Worm (Caenorhabditis elegans) whole organism, young adult: Measurements from ENCODE around the gene Y11D7A.10.

ENCODE experiments used
- B0019.2 ChIP-seq: fragments of 200-800 bp; sonication (Bioruptor generic); conservative IDR thresholded peaks from 2 replicates; pipeline ENCODE4 v1.3.6; 2022; ENCODE audit warnings: missing genetic modification reagents, missing genetic modification characterization, missing compliant biosample characterization
- C06A6.2 ChIP-seq: fragments of 200-800 bp; sonication (Bioruptor generic); conservative IDR thresholded peaks from 2 replicates; pipeline ENCODE4 v1.3.6; 2022; ENCODE audit warnings: missing genetic modification characterization, missing compliant biosample characterization
- D2030.7 ChIP-seq: fragments of 200-800 bp; sonication (Bioruptor generic); IDR thresholded peaks from 2 replicates; pipeline ENCODE4 v1.3.6; 2022; ENCODE audit warnings: missing genetic modification reagents, missing genetic modification characterization, missing compliant biosample characterization
- F37B4.10 ChIP-seq: fragments of 200-800 bp; sonication (Bioruptor generic); IDR thresholded peaks from 2 replicates; pipeline ENCODE4 v1.3.6; 2022; ENCODE audit warnings: missing genetic modification characterization, missing compliant biosample characterization
- T07F8.4 ChIP-seq: sonication (generic microtip); optimal IDR thresholded peaks from 2 replicates; lab custom pipeline; 2016; ENCODE audit warnings: mild to moderate bottlenecking, missing genetic modification characterization, moderate library complexity, missing compliant biosample characterization
- Y53G8AR.9 ChIP-seq: fragments of 200-800 bp; sonication (Bioruptor generic); conservative IDR thresholded peaks from 2 replicates; pipeline ENCODE4 v1.3.6; 2022; ENCODE audit warnings: missing genetic modification reagents, missing genetic modification characterization, missing compliant biosample characterization
- Y56A3A.18 ChIP-seq: fragments of 200-800 bp; sonication (Bioruptor generic); IDR thresholded peaks from 2 replicates; pipeline ENCODE4 v1.3.6; 2022; ENCODE audit warnings: missing genetic modification reagents, missing genetic modification characterization, missing compliant biosample characterization
- Y79H2A.3 ChIP-seq: fragments of 200-800 bp; sonication (Bioruptor generic); conservative IDR thresholded peaks from 2 replicates; pipeline ENCODE4 v1.3.6; 2022; ENCODE audit warnings: missing genetic modification reagents, missing genetic modification characterization, missing compliant biosample characterization
- ZK185.1 ChIP-seq: sonication (generic microtip); optimal IDR thresholded peaks from 2 replicates; lab custom pipeline; 2016; ENCODE audit warnings: mild to moderate bottlenecking, missing genetic modification characterization, missing compliant biosample characterization; ENCODE audit not compliant: poor library complexity, severe bottlenecking
- atf-7 ChIP-seq: sonication (generic microtip); optimal IDR thresholded peaks from 2 replicates; lab custom pipeline; 2017; ENCODE audit warnings: mild to moderate bottlenecking, missing genetic modification characterization, missing compliant biosample characterization
- ceh-100 ChIP-seq: fragments of 200-800 bp; sonication (Bioruptor generic); IDR thresholded peaks from 2 replicates; pipeline ENCODE4 v1.3.6; 2022; ENCODE audit warnings: missing genetic modification reagents, missing genetic modification characterization, missing compliant biosample characterization
- ceh-27 ChIP-seq: fragments of 200-800 bp; sonication (Bioruptor generic); optimal IDR thresholded peaks from 2 replicates; lab custom pipeline; 2018; ENCODE audit warnings: mild to moderate bottlenecking, missing genetic modification characterization, moderate library complexity, missing compliant biosample characterization
- ceh-40 ChIP-seq: fragments of 200-800 bp; sonication (Bioruptor generic); IDR thresholded peaks from 2 replicates; pipeline ENCODE4 v1.3.6; 2022; ENCODE audit warnings: missing genetic modification characterization, missing compliant biosample characterization
- ceh-58 ChIP-seq: fragments of 200-800 bp; sonication (Bioruptor generic); IDR thresholded peaks from 2 replicates; pipeline ENCODE4 v1.3.6; 2022; ENCODE audit warnings: missing genetic modification characterization, missing compliant biosample characterization
- chd-7 ChIP-seq: sonication (generic microtip); optimal IDR thresholded peaks from 2 replicates; lab custom pipeline; 2016; ENCODE audit warnings: mild to moderate bottlenecking, missing genetic modification characterization, moderate library complexity, missing compliant biosample characterization
- egl-18 ChIP-seq: fragments of 200-800 bp; sonication (Bioruptor generic); IDR thresholded peaks from 2 replicates; pipeline ENCODE4 v1.3.6; 2022; ENCODE audit warnings: missing genetic modification reagents, missing genetic modification characterization, missing compliant biosample characterization
- ekl-4 ChIP-seq: fragments of 200-800 bp; sonication (Bioruptor generic); IDR thresholded peaks from 2 replicates; pipeline ENCODE4 v1.3.6; 2022; ENCODE audit warnings: missing genetic modification reagents, missing genetic modification characterization, missing compliant biosample characterization
- fkh-3 ChIP-seq: sonication (generic microtip); optimal IDR thresholded peaks from 2 replicates; lab custom pipeline; 2016; ENCODE audit warnings: mild to moderate bottlenecking, missing genetic modification characterization, missing compliant biosample characterization
- gei-17 ChIP-seq: fragments of 200-800 bp; sonication (Bioruptor generic); optimal IDR thresholded peaks from 2 replicates; lab custom pipeline; 2018; ENCODE audit warnings: mild to moderate bottlenecking, missing genetic modification characterization, missing compliant biosample characterization
- hlh-26 ChIP-seq: fragments of 200-800 bp; sonication (Bioruptor generic); conservative IDR thresholded peaks from 2 replicates; pipeline ENCODE4 v1.3.6; 2022; ENCODE audit warnings: missing genetic modification reagents, missing genetic modification characterization, missing compliant biosample characterization
- hmg-1.2 ChIP-seq: fragments of 200-800 bp; sonication (Bioruptor generic); IDR thresholded peaks from 2 replicates; pipeline ENCODE4 v1.3.6; 2022; ENCODE audit warnings: missing genetic modification reagents, missing genetic modification characterization, missing compliant biosample characterization
- lag-1 ChIP-seq: fragments of 200-800 bp; sonication (Bioruptor generic); IDR thresholded peaks from 2 replicates; pipeline ENCODE4 v1.3.6; 2022; ENCODE audit warnings: missing genetic modification reagents, missing genetic modification characterization, missing compliant biosample characterization
- let-526 ChIP-seq: fragments of 200-800 bp; sonication (Bioruptor generic); IDR thresholded peaks from 2 replicates; pipeline ENCODE4 v1.3.6; 2022; ENCODE audit warnings: missing genetic modification reagents, missing genetic modification characterization, missing compliant biosample characterization
- let-607 ChIP-seq, 2 experiments: fragments of 200-800 bp in 1 of 2; sonication (Bioruptor generic) in 1 of 2; sonication (generic microtip) in 1 of 2; optimal IDR thresholded peaks; 2 replicates each; lab custom pipeline; 2016 to 2018; ENCODE audit warnings: mild to moderate bottlenecking in 2 of 2, missing compliant biosample characterization in 2 of 2, missing genetic modification characterization in 2 of 2, moderate library complexity in 2 of 2, missing genotype in 1 of 2
- madf-10 ChIP-seq: sonication (generic microtip); optimal IDR thresholded peaks from 2 replicates; lab custom pipeline; 2016; ENCODE audit warnings: mild to moderate bottlenecking, missing genetic modification characterization, missing compliant biosample characterization
- madf-3 ChIP-seq: fragments of 200-800 bp; sonication (Bioruptor generic); IDR thresholded peaks from 2 replicates; pipeline ENCODE4 v1.3.6; 2022; ENCODE audit warnings: missing genetic modification reagents, missing genetic modification characterization, missing compliant biosample characterization
- mes-4 ChIP-seq: sonication (generic microtip); optimal IDR thresholded peaks from 2 replicates; lab custom pipeline; 2016; ENCODE audit warnings: missing genotype, missing genetic modification characterization, missing compliant biosample characterization
- nfya-2 ChIP-seq: fragments of 200-800 bp; sonication (Bioruptor generic); IDR thresholded peaks from 2 replicates; pipeline ENCODE4 v1.3.6; 2022; ENCODE audit warnings: missing genetic modification reagents, missing genetic modification characterization, missing compliant biosample characterization
- nhr-120 ChIP-seq: fragments of 200-800 bp; sonication (Bioruptor generic); IDR thresholded peaks from 2 replicates; pipeline ENCODE4 v1.3.6; 2022; ENCODE audit warnings: missing genetic modification characterization, missing compliant biosample characterization
- nhr-80 ChIP-seq: sonication (generic microtip); optimal IDR thresholded peaks from 2 replicates; lab custom pipeline; 2016; ENCODE audit warnings: missing genetic modification characterization, missing compliant biosample characterization
- nhr-90 ChIP-seq: sonication (generic microtip); optimal IDR thresholded peaks from 2 replicates; lab custom pipeline; 2016; ENCODE audit warnings: missing genotype, mild to moderate bottlenecking, missing genetic modification characterization, missing compliant biosample characterization
- rcor-1 ChIP-seq: fragments of 200-800 bp; sonication (Bioruptor generic); IDR thresholded peaks from 2 replicates; pipeline ENCODE4 v1.3.6; 2022; ENCODE audit warnings: missing genetic modification reagents, missing genetic modification characterization, missing compliant biosample characterization
- rec-8 ChIP-seq, 2 experiments: sonication (generic microtip); optimal IDR thresholded peaks; 2 replicates each; lab custom pipeline; 2016; ENCODE audit warnings: mild to moderate bottlenecking in 2 of 2, missing genetic modification characterization in 2 of 2, missing genetic modification reagents in 2 of 2, missing genotype in 2 of 2, missing biosample characterization in 1 of 2, missing compliant biosample characterization in 1 of 2, moderate library complexity in 1 of 2
- repo-1 ChIP-seq: sonication (generic microtip); optimal IDR thresholded peaks from 2 replicates; lab custom pipeline; 2017; ENCODE audit warnings: mild to moderate bottlenecking, missing genetic modification characterization, missing compliant biosample characterization
- rpc-1 ChIP-seq, 2 experiments: fragments of 150-350 bp in 1 of 2; sonication (generic microtip) in 1 of 2; optimal IDR thresholded peaks; 2 replicates each; lab custom pipeline; 2014 to 2018; ENCODE audit warnings: missing biosample characterization in 1 of 2, missing genetic modification characterization in 1 of 2, missing genetic modification reagents in 1 of 2, missing genotype in 1 of 2
- sdz-38 ChIP-seq: sonication (generic microtip); optimal IDR thresholded peaks from 2 replicates; lab custom pipeline; 2016; ENCODE audit warnings: missing genotype, missing genetic modification characterization, missing compliant biosample characterization
- snpc-1.1 ChIP-seq: sonication (generic microtip); optimal IDR thresholded peaks from 2 replicates; lab custom pipeline; 2017; ENCODE audit warnings: missing genetic modification characterization, mild to moderate bottlenecking, missing compliant biosample characterization, antibody characterized with exemption, moderate library complexity, missing genotype, missing genetic modification reagents; ENCODE audit not compliant: insufficient read depth
- zim-3 ChIP-seq: sonication (generic microtip); optimal IDR thresholded peaks from 2 replicates; lab custom pipeline; 2017; ENCODE audit warnings: mild to moderate bottlenecking, missing genetic modification characterization, moderate library complexity, missing compliant biosample characterization
- ztf-25 ChIP-seq: fragments of 200-800 bp; sonication (Bioruptor generic); IDR thresholded peaks from 2 replicates; pipeline ENCODE4 v1.3.6; 2022; ENCODE audit warnings: missing genetic modification reagents, missing genetic modification characterization, missing compliant biosample characterization
- ztf-3 ChIP-seq: fragments of 200-800 bp; sonication (Bioruptor generic); optimal IDR thresholded peaks from 2 replicates; lab custom pipeline; 2018; ENCODE audit warnings: mild to moderate bottlenecking, missing genetic modification characterization, missing compliant biosample characterization

Gene Y11D7A.10

ce11 chrIV:9303994-9304393, 44.4 kb upstream of the Y11D7A.10 start, which contains the start of gene F49C12.4:
Gene F49C12.4 (minus strand): TSS chrIV:9304094.
- TF ChIP-seq let-526 (GFP tag; lab: Robert Waterston, UW) (no peak), gei-17 (no peak), repo-1 (no peak), sdz-38 (no peak), ceh-58 (GFP tag; lab: Robert Waterston, UW) (no peak), lag-1 (GFP tag; lab: Robert Waterston, UW) (no peak), ceh-100 (GFP tag; lab: Robert Waterston, UW) (no peak), Y79H2A.3 (GFP tag; lab: Robert Waterston, UW) (no peak), hmg-1.2 (GFP tag; lab: Robert Waterston, UW) (no peak)

- TF ChIP-seq T07F8.4 (tag; lab: Kevin White, UChicago) (no peak), mes-4 (tag; lab: Kevin White, UChicago) (no peak), rec-8 (tag; optimal IDR thresholded peaks at IDR 0.05; lab: Kevin White, UChicago) (no peak), ceh-40 (GFP tag; lab: Robert Waterston, UW) (no peak), ekl-4 (GFP tag; lab: Robert Waterston, UW) (no peak), rpc-1 (optimal IDR thresholded peaks at IDR 0.05; lab: Kevin White, UChicago) (no peak), rpc-1 (tag; optimal IDR thresholded peaks at IDR 0.05; lab: Kevin White, UChicago) (no peak), hlh-26 (GFP tag; lab: Robert Waterston, UW) (no peak), ceh-58 (GFP tag; lab: Robert Waterston, UW) (no peak), chd-7 (tag; lab: Kevin White, UChicago) (no peak), snpc-1.1 (no peak), let-607 (tag; optimal IDR thresholded peaks at IDR 0.05; lab: Kevin White, UChicago) (no peak), D2030.7 (GFP tag; lab: Robert Waterston, UW) (no peak), fkh-3 (no peak), egl-18 (GFP tag; lab: Robert Waterston, UW) (no peak), atf-7 (tag; lab: Kevin White, UChicago) (no peak), sdz-38 (no peak), ztf-3 (no peak), Y53G8AR.9 (GFP tag; lab: Robert Waterston, UW) (no peak)
Measured at ce11 chrIV:9300127-9300526, 40.6 kb upstream of the Y11D7A.10 start, which contains the start of gene F49C12.3. Gene F49C12.3 (plus strand): TSS chrIV:9300427.

- TF ChIP-seq madf-10 (tag; lab: Kevin White, UChicago) (no peak), ztf-25 (GFP tag; lab: Robert Waterston, UW) (no peak), madf-3 (GFP tag; lab: Robert Waterston, UW) (no peak), ekl-4 (GFP tag; lab: Robert Waterston, UW) (no peak), B0019.2 (GFP tag; lab: Robert Waterston, UW) (no peak), mes-4 (tag; lab: Kevin White, UChicago) (no peak), nhr-90 (tag; lab: Kevin White, UChicago) (no peak), ceh-27 (GFP tag; lab: Kevin White, UChicago) (no peak), nhr-120 (no peak), nfya-2 (GFP tag; lab: Robert Waterston, UW) (no peak), sdz-38 (no peak), nhr-80 (tag; lab: Kevin White, UChicago) (no peak), ZK185.1 (tag; lab: Kevin White, UChicago) (no peak), zim-3 (tag; lab: Kevin White, UChicago) (no peak), F37B4.10 (no peak), Y56A3A.18 (GFP tag; lab: Robert Waterston, UW) (no peak), ztf-3 (no peak), C06A6.2 (GFP tag; lab: Robert Waterston, UW) (no peak), rcor-1 (GFP tag; lab: Robert Waterston, UW) (no peak)
Measured at ce11 chrIV:9299145-9299544, 39.6 kb upstream of the Y11D7A.10 start, which contains the start of gene F49C12.2. Gene F49C12.2 (minus strand): TSS chrIV:9299245.
